Fruit fly (Drosophila melanogaster): ENCODE data around the gene Ravus.

Ravus gene

DNA sequence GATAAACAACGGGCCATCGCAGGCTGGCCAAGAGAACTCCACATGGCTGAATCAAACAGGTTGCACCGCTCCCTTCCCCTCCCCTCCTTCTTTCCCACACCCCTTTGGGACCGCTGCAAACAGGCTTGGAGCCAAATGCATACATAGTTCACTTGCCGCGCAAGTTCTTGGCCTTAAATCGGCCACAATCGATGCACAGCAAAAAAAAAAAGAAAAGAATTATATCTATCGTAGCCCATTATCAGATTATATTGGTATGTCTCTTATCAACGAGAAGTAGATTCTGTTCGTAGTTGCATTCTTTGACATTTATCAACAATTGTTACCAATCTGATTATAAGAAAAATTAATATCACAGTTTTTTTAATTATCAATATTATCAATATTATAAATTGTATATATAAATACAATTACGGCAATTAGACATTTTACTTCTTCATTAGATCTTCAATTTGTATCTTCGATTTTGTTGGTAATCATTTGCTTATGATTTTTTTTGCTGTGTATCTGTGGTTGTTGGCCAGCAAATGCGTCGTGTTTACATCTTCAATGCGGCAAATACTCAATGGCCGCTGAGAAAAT, 41.5 kb upstream of the Ravus start (continued):
- peak; percentile 68 for TF ChIP-seq trem (tag; optimal IDR thresholded peaks at IDR 0.05)
- peak; percentile 66 for TF ChIP-seq CG13424 (tag; optimal IDR thresholded peaks at IDR 0.05)
- TF ChIP-seq CG4820 (GFP tag; optimal IDR thresholded peaks at IDR 0.05), result peak; percentile 36
- peak in 1 of 2 experiments; percentile 36 for TF ChIP-seq dpn (GFP tag; optimal IDR thresholded peaks at IDR 0.05)
- no peak for TF ChIP-seq CG33213 (GFP tag; optimal IDR thresholded peaks at IDR 0.05)
- peak; percentile 31 for TF ChIP-seq Lhr (GFP tag; optimal IDR thresholded peaks at IDR 0.05)
- no peak for TF ChIP-seq toy (GFP tag; IDR thresholded peaks at IDR 0.05)
- peak; percentile 14 for TF ChIP-seq CG10147 (GFP tag; optimal IDR thresholded peaks at IDR 0.05)
- TF ChIP-seq CG12236 (GFP tag; optimal IDR thresholded peaks at IDR 0.05), result no peak
- no peak for TF ChIP-seq Trl (optimal IDR thresholded peaks at IDR 0.05)
- no peak for TF ChIP-seq Trl (GFP tag; optimal IDR thresholded peaks at IDR 0.05)
- TF ChIP-seq prd (optimal IDR thresholded peaks at IDR 0.05), result no peak
- TF ChIP-seq prd (GFP tag; IDR thresholded peaks at IDR 0.05), result peak; percentile 18; the same call in 1 of the 3 replicates
- TF ChIP-seq CG7556 (GFP tag; optimal IDR thresholded peaks at IDR 0.05), result peak; percentile 69
- peak in 1 of 2 experiments; percentile 45 for TF ChIP-seq Eip74EF (GFP tag; optimal IDR thresholded peaks at IDR 0.05)
- TF ChIP-seq CG6254 (GFP tag; optimal IDR thresholded peaks at IDR 0.05), result peak; percentile 52
- TF ChIP-seq ewg (GFP tag; optimal IDR thresholded peaks at IDR 0.05), result peak; percentile 16
- peak; percentile 65 for TF ChIP-seq fd96Cb (tag; optimal IDR thresholded peaks at IDR 0.05)
- no peak for TF ChIP-seq kni (GFP tag; optimal IDR thresholded peaks at IDR 0.05)
- peak; percentile 3 for TF ChIP-seq CG13775 (GFP tag; optimal IDR thresholded peaks at IDR 0.05)
- peak; percentile 75 for TF ChIP-seq CG11504 (tag; optimal IDR thresholded peaks at IDR 0.05)
- no peak for TF ChIP-seq chinmo (GFP tag; IDR thresholded peaks at IDR 0.05; ENCODE audit: partially characterized antibody)
- TF ChIP-seq org-1 (GFP tag; optimal IDR thresholded peaks at IDR 0.05), result peak; percentile 27
- TF ChIP-seq CG10654 (GFP tag; optimal IDR thresholded peaks at IDR 0.05), result peak; percentile 10
- peak; percentile 85 for TF ChIP-seq CG31441 (GFP tag; IDR thresholded peaks at IDR 0.05)
- 0 out of 2 replicates have a peak, but pooled peaks have one; percentile 9 for TF ChIP-seq peb (GFP tag; IDR thresholded peaks at IDR 0.05)
- peak; percentile 28 for TF ChIP-seq ATbp (GFP tag; optimal IDR thresholded peaks at IDR 0.05)
- no peak for TF ChIP-seq Pdp1 (GFP tag; optimal IDR thresholded peaks at IDR 0.05)
- no peak for TF ChIP-seq wor (GFP tag; IDR thresholded peaks at IDR 0.05)
- TF ChIP-seq CG1647 (GFP tag; optimal IDR thresholded peaks at IDR 0.05), result no peak
- TF ChIP-seq h (optimal IDR thresholded peaks at IDR 0.05), result no peak
- TF ChIP-seq schlank (tag; optimal IDR thresholded peaks at IDR 0.05), result no peak
- TF ChIP-seq sens (GFP tag), result peak; percentile 83
- TF ChIP-seq CG2875 (GFP tag; optimal IDR thresholded peaks at IDR 0.05), result peak; percentile 48
- 0 out of 3 replicates have a peak, but pooled peaks have one; percentile 36 for TF ChIP-seq CG11093 (GFP tag; IDR thresholded peaks at IDR 0.05)
- no peak for TF ChIP-seq HLH4C (GFP tag; IDR thresholded peaks at IDR 0.05; ENCODE audit: partially characterized antibody)
- peak in 1 of 3 experiments; percentile 64 for TF ChIP-seq Stat92E (GFP tag; optimal IDR thresholded peaks at IDR 0.05)
- TF ChIP-seq CG18011 (GFP tag; optimal IDR thresholded peaks at IDR 0.05), result no peak
- TF ChIP-seq Hr3 (GFP tag; optimal IDR thresholded peaks at IDR 0.05), result peak; percentile 40
- peak; percentile 32 for TF ChIP-seq ind (GFP tag; optimal IDR thresholded peaks at IDR 0.05)
- peak; percentile 52 for TF ChIP-seq Spps (tag; optimal IDR thresholded peaks at IDR 0.05)
- TF ChIP-seq CG13624 (GFP tag; optimal IDR thresholded peaks at IDR 0.05), result no peak
- peak; percentile 55 for TF ChIP-seq CG8924 (tag; optimal IDR thresholded peaks at IDR 0.05)
- peak; percentile 68 for TF ChIP-seq CG17829 (tag; optimal IDR thresholded peaks at IDR 0.05)
- peak; percentile 79 for TF ChIP-seq dmrt11E (tag; optimal IDR thresholded peaks at IDR 0.05)
